Fruit fly (Drosophila melanogaster): ENCODE data around the gene CG5388.

Gene CG5388

DNA sequence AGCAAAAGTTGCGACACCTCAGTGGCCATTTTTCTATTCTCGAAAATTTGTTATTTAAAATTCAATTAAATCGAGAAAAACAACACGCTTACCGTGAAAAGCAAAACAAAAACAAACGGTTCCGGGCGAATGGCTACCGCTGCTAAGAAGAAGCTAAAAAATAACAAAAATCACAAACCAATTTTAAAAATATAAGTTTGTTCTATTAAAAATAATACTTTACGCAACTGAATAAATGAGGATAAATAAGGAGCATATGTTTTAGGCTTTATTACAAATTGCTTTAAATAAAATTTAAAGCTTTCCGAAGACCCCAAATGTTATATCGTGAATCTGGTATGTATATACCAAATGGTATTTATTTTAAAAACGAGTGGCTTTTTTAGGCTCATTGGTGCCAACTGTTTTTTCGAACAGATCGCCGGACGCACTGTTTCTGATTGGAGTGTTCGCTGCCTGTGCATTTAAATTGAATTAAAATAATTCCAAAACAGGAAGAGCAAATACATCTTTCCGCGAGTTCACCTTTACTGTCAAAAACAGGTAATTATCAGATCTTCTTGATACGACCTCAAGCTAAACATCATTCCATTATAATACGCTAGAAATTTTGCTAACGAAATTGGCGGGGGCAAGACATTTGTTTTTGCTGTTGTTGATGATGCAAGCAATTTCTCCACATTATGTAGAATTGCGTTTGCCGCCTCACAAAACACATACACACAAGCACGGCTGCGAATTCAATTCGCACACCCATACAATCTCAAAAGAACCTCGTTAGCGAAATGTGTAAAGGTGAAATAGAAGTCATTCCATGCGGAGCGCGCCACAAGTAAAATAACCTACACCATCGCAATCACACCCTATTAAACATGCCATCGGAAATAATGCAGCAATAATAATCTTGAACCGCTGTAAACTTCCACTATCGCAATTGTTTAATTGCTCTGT, 27.3 kb upstream of the CG5388 start, which contains the start of the genes Polr3F and PyK (continued):
- TF ChIP-seq Ets21C (GFP tag; optimal IDR thresholded peaks at IDR 0.05) (no peak), Sox14 (GFP tag; optimal IDR thresholded peaks at IDR 0.05) (peak; percentile 47), Hr39 (GFP tag; optimal IDR thresholded peaks at IDR 0.05) (peak; percentile 20), CG6163 (GFP tag; IDR thresholded peaks at IDR 0.05) (peak; percentile 67; the same call in 2 of the 3 replicates), spab (GFP tag; optimal IDR thresholded peaks at IDR 0.05) (no peak), CG10631 (GFP tag; optimal IDR thresholded peaks at IDR 0.05) (no peak), Eip75B (GFP tag; optimal IDR thresholded peaks at IDR 0.05) (peak; percentile 16), CG11294 (GFP tag; IDR thresholded peaks at IDR 0.05) (no peak), Blimp-1 (GFP tag; optimal IDR thresholded peaks at IDR 0.05) (no peak), Met (GFP tag; optimal IDR thresholded peaks at IDR 0.05) (peak; percentile 26), net (GFP tag; optimal IDR thresholded peaks at IDR 0.05) (no peak), CG11762 (GFP tag; optimal IDR thresholded peaks at IDR 0.05; ENCODE audit: insufficient read depth) (no peak), CG8319 (GFP tag; optimal IDR thresholded peaks at IDR 0.05) (no peak), eg (GFP tag; IDR thresholded peaks at IDR 0.05) (peak; percentile 72), topi (GFP tag; optimal IDR thresholded peaks at IDR 0.05) (peak; percentile 39), vri (GFP tag; optimal IDR thresholded peaks at IDR 0.05) (peak; percentile 48), CG15336 (GFP tag; IDR thresholded peaks at IDR 0.05) (peak; percentile 58), Hr38 (GFP tag; optimal IDR thresholded peaks at IDR 0.05) (no peak), CG8632 (GFP tag; optimal IDR thresholded peaks at IDR 0.05) (no peak), cyc (GFP tag; optimal IDR thresholded peaks at IDR 0.05) (peak; percentile 26), OdsH (GFP tag; optimal IDR thresholded peaks at IDR 0.05) (peak; percentile 45), CG8119 (GFP tag; IDR thresholded peaks at IDR 0.05) (peak; percentile 62; the same call in 2 of the 3 replicates), CG6808 (GFP tag; optimal IDR thresholded peaks at IDR 0.05) (peak; percentile 59), CG6276 (GFP tag; optimal IDR thresholded peaks at IDR 0.05) (peak; percentile 41), achi (GFP tag; optimal IDR thresholded peaks at IDR 0.05) (peak; percentile 12), CG32006 (GFP tag; optimal IDR thresholded peaks at IDR 0.05) (peak; percentile 55)

DNA sequence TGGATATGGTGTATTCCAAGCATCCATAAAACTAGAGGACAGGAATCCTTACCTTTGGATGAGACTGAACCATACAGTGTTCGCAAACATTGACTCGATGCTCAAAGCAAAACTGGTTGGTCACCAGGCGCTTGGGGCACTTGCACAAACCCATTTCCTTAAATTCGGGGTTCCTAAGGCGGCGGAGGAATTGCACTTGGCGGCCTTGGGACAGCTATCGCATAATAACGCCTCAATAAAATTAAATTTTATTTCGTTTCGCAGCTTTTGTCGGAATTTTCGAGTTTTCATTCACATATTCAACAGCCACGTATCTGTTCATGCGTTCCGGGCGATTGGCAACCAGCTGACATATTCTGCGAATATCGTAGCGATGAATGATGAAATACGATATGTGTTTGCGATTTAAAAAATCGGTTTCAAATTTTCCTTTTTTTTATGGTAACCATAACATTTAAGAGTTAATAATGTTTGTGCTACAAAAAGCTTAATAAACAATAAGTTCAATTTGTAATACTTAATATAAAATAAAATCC, 25.6 kb upstream of the CG5388 start, which contains the start of gene CG5382:
Gene CG5382, minus strand, starts transcription at position 324 of the 536 bp plus-strand sequence.
- TF ChIP-seq Ets21C (GFP tag; optimal IDR thresholded peaks at IDR 0.05) (no peak), CG7368 (GFP tag; optimal IDR thresholded peaks at IDR 0.05) (no peak), Hr39 (GFP tag; optimal IDR thresholded peaks at IDR 0.05) (no peak), lz (GFP tag; optimal IDR thresholded peaks at IDR 0.05) (no peak), achi (GFP tag; optimal IDR thresholded peaks at IDR 0.05) (no peak), CG34406 (GFP tag; optimal IDR thresholded peaks at IDR 0.05) (no peak), eg (GFP tag; IDR thresholded peaks at IDR 0.05) (no peak), CG11762 (GFP tag; optimal IDR thresholded peaks at IDR 0.05; ENCODE audit: insufficient read depth) (no peak), Smox (GFP tag; optimal IDR thresholded peaks at IDR 0.05) (no peak), CG16779 (tag; optimal IDR thresholded peaks at IDR 0.05) (no peak), OdsH (GFP tag; optimal IDR thresholded peaks at IDR 0.05) (no peak), fd59A (GFP tag; optimal IDR thresholded peaks at IDR 0.05) (no peak), ss (GFP tag; optimal IDR thresholded peaks at IDR 0.05) (no peak), CG9139 (GFP tag; optimal IDR thresholded peaks at IDR 0.05) (no peak), Sox102F (GFP tag; optimal IDR thresholded peaks at IDR 0.05) (no peak), Met (GFP tag; optimal IDR thresholded peaks at IDR 0.05) (no peak), Ets96B (tag; optimal IDR thresholded peaks at IDR 0.05) (no peak), CG8119 (GFP tag; IDR thresholded peaks at IDR 0.05) (no peak), Sox14 (GFP tag; optimal IDR thresholded peaks at IDR 0.05) (no peak)

Measured in whole organism, prepupa.